Worm (Caenorhabditis elegans) whole organism, midembryonic: ENCODE data around the gene Y71H2AM.3.

ENCODE experiments used
- cog-1 ChIP-seq: sonication (generic microtip); optimal IDR thresholded peaks from 2 replicates; lab custom pipeline; 2016; ENCODE audit warnings: missing genetic modification characterization, missing compliant biosample characterization
- flt-1 ChIP-seq: fragments of 200-800 bp; sonication (Bioruptor generic); IDR thresholded peaks from 2 replicates; pipeline ENCODE4 v1.3.6; 2022; ENCODE audit warnings: missing genetic modification characterization, missing compliant biosample characterization
- klf-2 ChIP-seq: fragments of 200-800 bp; sonication (Bioruptor generic); conservative IDR thresholded peaks from 2 replicates; pipeline ENCODE4 v1.3.6; 2022; ENCODE audit warnings: missing genetic modification reagents, missing genetic modification characterization, missing compliant biosample characterization
- tab-1 ChIP-seq: fragments of 200-800 bp; sonication (Bioruptor generic); IDR thresholded peaks from 2 replicates; pipeline ENCODE4 v1.3.6; 2022; ENCODE audit warnings: missing genetic modification characterization, missing compliant biosample characterization
- ztf-23 ChIP-seq: fragments of 200-800 bp; sonication (Bioruptor generic); IDR thresholded peaks from 2 replicates; pipeline ENCODE4 v1.3.6; 2022; ENCODE audit warnings: missing genetic modification reagents, missing genetic modification characterization, missing compliant biosample characterization
- ztf-29 ChIP-seq: fragments of 200-800 bp; sonication (Bioruptor generic); IDR thresholded peaks from 2 replicates; pipeline ENCODE4 v1.3.6; 2022; ENCODE audit warnings: missing genetic modification reagents, missing genetic modification characterization, missing compliant biosample characterization

ce11 chrIII:2841856-2842373, 36.7 kb downstream of the Y71H2AM.3 start, which contains the start of gene H34I24.2:
- TF ChIP-seq cog-1: no peak
- no peak for TF ChIP-seq ztf-29 (GFP tag; lab: Robert Waterston, UW)
- no peak for TF ChIP-seq ztf-23 (GFP tag; lab: Robert Waterston, UW)
- TF ChIP-seq flt-1: no peak
- TF ChIP-seq klf-2 (GFP tag; lab: Robert Waterston, UW): no peak
- no peak for TF ChIP-seq tab-1 (GFP tag; lab: Robert Waterston, UW)
